Worm (Caenorhabditis elegans): ENCODE data around the gene ptr-22.

ptr-22 gene

DNA sequence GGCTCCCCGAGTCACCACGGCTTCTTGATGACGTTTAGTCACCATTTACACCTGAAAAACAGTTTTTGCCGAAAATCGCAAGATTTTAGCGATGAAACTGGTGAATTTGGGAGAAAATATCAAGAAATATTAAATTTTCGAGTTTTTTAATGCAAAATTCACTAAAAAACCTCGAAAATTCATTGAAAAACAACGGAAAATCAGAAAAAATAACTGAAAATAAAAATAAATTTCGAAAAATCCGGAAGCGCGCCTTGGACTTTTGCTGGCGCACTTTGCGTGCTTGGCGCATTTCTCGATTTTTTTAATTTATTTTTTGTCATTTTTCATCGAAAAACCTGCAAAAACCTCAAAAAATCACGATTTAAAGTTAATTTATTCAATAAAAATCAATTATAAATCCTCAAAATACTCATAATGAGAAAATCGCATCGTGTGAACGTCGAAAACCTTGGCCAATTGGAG is 36.2 kb downstream of the ptr-22 start, which contains the start of gene emb-4 (continued):
- no peak for TF ChIP-seq unc-62 (GFP tag; optimal IDR thresholded peaks at IDR 0.05)
- peak; percentile 66 for TF ChIP-seq C34F6.9 (tag; optimal IDR thresholded peaks at IDR 0.05)
- TF ChIP-seq zag-1 (tag; optimal IDR thresholded peaks at IDR 0.05) = no peak

DNA sequence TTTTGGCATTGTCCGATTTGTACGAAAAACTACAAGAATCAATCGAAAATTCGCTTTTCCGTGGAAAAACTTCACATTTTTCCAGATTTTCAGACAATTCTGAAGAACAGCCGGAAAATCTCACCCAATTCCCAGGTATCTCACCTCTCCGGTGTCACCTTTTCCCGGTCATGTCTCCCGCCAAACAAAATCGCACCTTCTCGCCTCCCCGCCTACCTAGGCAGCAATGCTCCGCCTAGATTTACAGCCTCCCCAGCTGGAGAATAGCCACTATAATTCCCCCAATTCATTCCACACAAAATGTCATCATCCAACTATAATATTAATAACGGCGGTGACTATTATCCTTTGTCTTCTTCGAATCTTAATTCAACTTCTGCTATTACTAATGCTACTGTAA is 57.3 kb downstream of the ptr-22 start, which contains the start of gene ceh-51:
ceh-51 (plus strand) TSS at position 301 of the 400 bp plus-strand sequence.
- TF ChIP-seq nhr-21 (tag; optimal IDR thresholded peaks at IDR 0.05) (no peak), nhr-77 (tag; optimal IDR thresholded peaks at IDR 0.05) (no peak), elt-3 (tag; optimal IDR thresholded peaks at IDR 0.05) (no peak), F13H6.1 (tag; optimal IDR thresholded peaks at IDR 0.05) (no peak), C34F6.9 (tag; optimal IDR thresholded peaks at IDR 0.05) (no peak), lin-39 (tag; optimal IDR thresholded peaks at IDR 0.05) (no peak), Y55F3AM.14 (GFP tag; optimal IDR thresholded peaks at IDR 0.05) (no peak), sem-4 (tag; optimal IDR thresholded peaks at IDR 0.05) (no peak), nhr-129 (tag; optimal IDR thresholded peaks at IDR 0.05) (no peak), unc-39 (tag; optimal IDR thresholded peaks at IDR 0.05) (no peak), mab-5 (tag; optimal IDR thresholded peaks at IDR 0.05) (no peak)

DNA sequence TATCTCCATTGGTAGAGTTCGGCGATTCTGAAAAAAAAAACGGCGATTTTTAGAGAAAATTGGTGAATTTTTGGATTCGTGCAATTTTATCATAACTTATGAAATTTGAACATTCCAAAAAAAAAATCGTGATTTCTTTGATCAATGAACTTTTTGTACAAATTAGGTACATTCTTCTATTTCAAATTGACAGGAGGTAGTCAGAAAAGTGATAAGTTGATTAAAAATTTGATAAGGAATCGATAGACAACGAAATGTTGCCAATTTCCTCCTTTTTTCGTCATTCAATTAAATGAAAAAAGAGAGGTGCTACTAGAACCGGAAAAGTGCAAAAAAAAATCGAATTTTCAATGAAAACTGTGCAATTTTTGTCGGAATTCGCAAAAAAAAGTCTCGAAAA is 60.2 kb downstream of the ptr-22 start:
- TF ChIP-seq unc-62 (GFP tag; optimal IDR thresholded peaks at IDR 0.05) (no peak), fos-1 (tag; optimal IDR thresholded peaks at IDR 0.05) (peak; percentile 56)
